Worm (Caenorhabditis elegans): ENCODE results near the gene T20D4.15.

Gene T20D4.15

DNA sequence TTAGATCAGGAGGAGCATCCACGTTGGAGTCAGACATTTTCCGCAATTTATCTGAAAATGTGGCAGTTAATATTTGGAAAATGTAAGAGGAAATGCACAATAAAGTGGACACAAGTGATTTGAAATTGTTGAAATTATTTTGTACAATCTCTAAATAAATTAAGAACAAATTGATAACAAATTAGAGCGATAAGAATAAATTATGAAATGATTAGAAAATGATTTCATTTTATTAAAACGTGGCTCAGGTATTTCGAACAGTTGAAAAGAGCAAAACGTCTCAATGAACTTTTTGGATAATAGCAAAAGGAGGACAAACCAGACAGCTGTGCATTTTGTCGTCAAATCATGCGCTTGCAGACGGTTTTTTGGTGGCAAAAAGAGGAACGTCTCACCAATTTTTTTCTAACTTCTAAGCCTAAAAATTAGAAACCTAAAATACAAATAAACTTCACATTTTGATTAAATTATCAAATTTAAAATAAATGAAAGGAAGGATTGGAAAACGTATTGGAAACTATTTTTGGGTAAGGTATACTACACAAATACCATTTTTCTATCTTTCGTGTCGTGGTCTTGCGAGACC lies 48.0 kb downstream of the T20D4.15 start, which contains the start of gene fbxa-65:
TSS of gene fbxa-65 (minus strand) at position 51 of the 586 bp plus-strand sequence.
- TF ChIP-seq lin-15B (tag; optimal IDR thresholded peaks at IDR 0.05) (no peak), sup-37 (GFP tag; optimal IDR thresholded peaks at IDR 0.05) (no peak), elt-3 (tag; optimal IDR thresholded peaks at IDR 0.05) (no peak), jun-1 (tag; optimal IDR thresholded peaks at IDR 0.05) (no peak), sptf-1 (tag; optimal IDR thresholded peaks at IDR 0.05) (no peak), nhr-237 (tag; optimal IDR thresholded peaks at IDR 0.05) (no peak), nhr-11 (tag; optimal IDR thresholded peaks at IDR 0.05) (no peak), efl-1 (optimal IDR thresholded peaks at IDR 0.05) (peak; percentile 9 to 39), efl-1 (GFP tag; optimal IDR thresholded peaks at IDR 0.05 in 1 of 2) (peak; percentile 36 to 85), nhr-77 (tag; optimal IDR thresholded peaks at IDR 0.05) (no peak), fkh-10 (GFP tag; optimal IDR thresholded peaks at IDR 0.05) (no peak), irx-1 (tag; optimal IDR thresholded peaks at IDR 0.05) (no peak), C16A3.4 (tag; optimal IDR thresholded peaks at IDR 0.05) (no peak), pqm-1 (tag; optimal IDR thresholded peaks at IDR 0.05) (no peak), blmp-1 (tag; optimal IDR thresholded peaks at IDR 0.05) (no peak), alr-1 (tag; optimal IDR thresholded peaks at IDR 0.05; ENCODE audit: borderline replicate concordance) (no peak), snu-23 (GFP tag; optimal IDR thresholded peaks at IDR 0.05) (peak; percentile 19), unc-86 (tag; optimal IDR thresholded peaks at IDR 0.05) (no peak), dpl-1 (GFP tag; optimal IDR thresholded peaks at IDR 0.05) (peak in 2 of 3 experiments; percentile 28 to 47), lir-3 (tag; optimal IDR thresholded peaks at IDR 0.05; ENCODE audit: poor library complexity) (no peak), tlp-1 (tag; optimal IDR thresholded peaks at IDR 0.05) (no peak), lin-14 (GFP tag; optimal IDR thresholded peaks at IDR 0.05) (peak; percentile 34), nhr-20 (tag; optimal IDR thresholded peaks at IDR 0.05) (peak; percentile 35), ztf-4 (tag; optimal IDR thresholded peaks at IDR 0.05) (no peak), mdl-1 (tag; optimal IDR thresholded peaks at IDR 0.05) (no peak), aha-1 (tag; optimal IDR thresholded peaks at IDR 0.05) (no peak), fkh-8 (tag; optimal IDR thresholded peaks at IDR 0.05) (no peak), nhr-12 (tag; optimal IDR thresholded peaks at IDR 0.05) (no peak), ama-1 (optimal IDR thresholded peaks at IDR 0.05) (no peak), xbp-1 (tag; optimal IDR thresholded peaks at IDR 0.05) (no peak), nhr-85 (tag) (peak; percentile 60), nhr-47 (tag; optimal IDR thresholded peaks at IDR 0.05) (peak; percentile 14), nhr-28 (tag; optimal IDR thresholded peaks at IDR 0.05) (no peak), lin-13 (GFP tag; optimal IDR thresholded peaks at IDR 0.05) (no peak), rnt-1 (tag; optimal IDR thresholded peaks at IDR 0.05) (no peak), swsn-7 (tag; optimal IDR thresholded peaks at IDR 0.05) (peak; percentile 3), C04F5.9 (tag; optimal IDR thresholded peaks at IDR 0.05) (no peak), C34B4.2 (tag; optimal IDR thresholded peaks at IDR 0.05) (no peak), egl-27 (tag; optimal IDR thresholded peaks at IDR 0.05) (no peak), mep-1 (tag; optimal IDR thresholded peaks at IDR 0.05) (peak; percentile 23), fos-1 (tag; optimal IDR thresholded peaks at IDR 0.05) (no peak), egl-13 (tag; optimal IDR thresholded peaks at IDR 0.05) (no peak), sox-4 (tag; optimal IDR thresholded peaks at IDR 0.05) (no peak), ets-5 (GFP tag; IDR thresholded peaks at IDR 0.05) (no peak), mef-2 (tag; optimal IDR thresholded peaks at IDR 0.05) (no peak), mab-9 (GFP tag; IDR thresholded peaks at IDR 0.05) (no peak), snpc-4 (tag; optimal IDR thresholded peaks at IDR 0.05) (no peak), unc-130 (tag; optimal IDR thresholded peaks at IDR 0.05) (no peak), aly-2 (tag; optimal IDR thresholded peaks at IDR 0.05) (no peak), zag-1 (tag; optimal IDR thresholded peaks at IDR 0.05) (no peak), nhr-19 (GFP tag; conservative IDR thresholded peaks at IDR 0.05) (no peak), ceh-88 (GFP tag; IDR thresholded peaks at IDR 0.05) (no peak), grh-1 (GFP tag; IDR thresholded peaks at IDR 0.05) (no peak), pax-3 (tag; optimal IDR thresholded peaks at IDR 0.05) (no peak), hpl-2 (GFP tag; optimal IDR thresholded peaks at IDR 0.05) (no peak)

All from whole organism, L1 larva.